Worm (Caenorhabditis elegans) whole organism, young adult: ENCODE measurements around the gene C39E9.8.

ENCODE experiments used
- B0035.1 ChIP-seq: sonication (generic microtip); optimal IDR thresholded peaks from 2 replicates; lab custom pipeline; 2016; ENCODE audit warnings: missing genetic modification characterization, mild to moderate bottlenecking, missing compliant biosample characterization, missing genotype, missing genetic modification reagents
- ccch-3 ChIP-seq: fragments of 200-800 bp; sonication (Bioruptor generic); optimal IDR thresholded peaks from 2 replicates; lab custom pipeline; 2018; ENCODE audit warnings: mild to moderate bottlenecking, missing genetic modification characterization, missing compliant biosample characterization
- ceh-40 ChIP-seq: fragments of 200-800 bp; sonication (Bioruptor generic); IDR thresholded peaks from 2 replicates; pipeline ENCODE4 v1.3.6; 2022; ENCODE audit warnings: missing genetic modification characterization, missing compliant biosample characterization
- pha-4 ChIP-seq: fragments of 150-350 bp; sonication (generic microtip); optimal IDR thresholded peaks from 2 replicates; lab custom pipeline; 2014; ENCODE audit warnings: missing biosample characterization, missing genetic modification reagents, missing genetic modification characterization
- rpc-1 ChIP-seq, 2 experiments: fragments of 150-350 bp in 1 of 2; sonication (generic microtip) in 1 of 2; optimal IDR thresholded peaks; 2 replicates each; lab custom pipeline; 2014 to 2018; ENCODE audit warnings: missing biosample characterization in 1 of 2, missing genetic modification characterization in 1 of 2, missing genetic modification reagents in 1 of 2, missing genotype in 1 of 2
- snpc-4 ChIP-seq, 5 experiments: fragments of 150-350 bp in 1 of 5; sonication (generic microtip) in 4 of 5; optimal IDR thresholded peaks; 2 replicates each; lab custom pipeline; 2014 to 2018; ENCODE audit warnings: missing genetic modification characterization in 5 of 5, missing biosample characterization in 3 of 5, antibody characterized with exemption in 2 of 5, mild to moderate bottlenecking in 2 of 5, missing compliant biosample characterization in 2 of 5, missing genotype in 2 of 5, moderate library complexity in 2 of 5, missing genetic modification reagents in 1 of 5
- tbx-9 ChIP-seq: sonication (generic microtip); optimal IDR thresholded peaks from 2 replicates; lab custom pipeline; 2016; ENCODE audit warnings: borderline replicate concordance, missing genetic modification characterization, inconsistent platforms, missing compliant biosample characterization
- zfh-2 ChIP-seq: fragments of 200-800 bp; sonication (Bioruptor generic); conservative IDR thresholded peaks from 2 replicates; pipeline ENCODE4 v1.3.6; 2022; ENCODE audit warnings: missing genetic modification reagents, missing genetic modification characterization, missing compliant biosample characterization

DNA sequence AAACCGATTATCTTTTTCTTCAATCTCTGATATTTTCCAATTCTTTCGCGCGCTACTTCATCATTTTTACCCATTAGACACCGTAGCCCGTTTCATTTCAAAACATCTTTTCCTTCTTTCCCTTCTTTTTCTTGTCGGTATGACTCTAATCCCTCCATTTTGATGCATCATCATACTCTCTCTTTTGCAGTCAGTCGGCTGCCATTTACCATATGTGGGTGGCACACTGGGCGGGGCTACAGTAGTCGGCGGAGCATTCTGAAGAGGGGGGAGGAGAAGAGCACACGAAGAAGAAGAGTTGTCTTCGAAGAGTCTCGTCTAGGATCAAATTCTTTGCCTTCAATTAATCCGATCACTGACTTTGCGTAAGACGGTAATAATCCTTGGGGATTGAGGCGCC lies 39.5 kb downstream of the C39E9.8 start, which contains the start of gene unc-30:
- TF ChIP-seq ccch-3 (GFP tag; lab: Kevin White, UChicago) = no peak
- no peak for TF ChIP-seq rpc-1 (optimal IDR thresholded peaks at IDR 0.05; lab: Kevin White, UChicago)
- no peak for TF ChIP-seq rpc-1 (tag; optimal IDR thresholded peaks at IDR 0.05; lab: Kevin White, UChicago)
- TF ChIP-seq snpc-4 (GFP tag; optimal IDR thresholded peaks at IDR 0.05; lab: Kevin White, UChicago) = no peak
- no peak for TF ChIP-seq snpc-4 (tag; optimal IDR thresholded peaks at IDR 0.05; lab: Kevin White, UChicago)
- no peak for TF ChIP-seq tbx-9
- TF ChIP-seq B0035.1 (tag; lab: Kevin White, UChicago) = no peak
- TF ChIP-seq zfh-2 = no peak
- TF ChIP-seq pha-4 (tag; lab: Kevin White, UChicago) = no peak
- TF ChIP-seq ceh-40 = no peak
